Worm (Caenorhabditis elegans) whole organism, L4 larva: Measurements from ENCODE around the gene F35F10.5.

ENCODE experiments used
- F10B5.3 ChIP-seq: sonication (generic microtip); optimal IDR thresholded peaks from 2 replicates; lab custom pipeline; 2016; ENCODE audit warnings: mild to moderate bottlenecking, missing genetic modification characterization, missing compliant biosample characterization
- F26F4.8 ChIP-seq: fragments of 200-800 bp; sonication (Bioruptor generic); conservative IDR thresholded peaks from 2 replicates; pipeline ENCODE4 v1.3.6; 2022; ENCODE audit warnings: missing genetic modification characterization, missing compliant biosample characterization
- R02D3.7 ChIP-seq: fragments of 150-350 bp; sonication (generic microtip); optimal IDR thresholded peaks from 3 replicates; lab custom pipeline; 2014; ENCODE audit warnings: missing biosample characterization, missing genetic modification characterization
- T20F7.1 ChIP-seq: fragments of 200-800 bp; sonication (Bioruptor generic); optimal IDR thresholded peaks from 2 replicates; lab custom pipeline; 2018; ENCODE audit warnings: mild to moderate bottlenecking, missing genetic modification characterization, missing compliant biosample characterization
- Y48G9A.11 ChIP-seq: fragments of 200-800 bp; sonication (Bioruptor generic); IDR thresholded peaks from 2 replicates; pipeline ENCODE4 v1.3.6; 2022; ENCODE audit warnings: missing genetic modification reagents, missing genetic modification characterization, missing compliant biosample characterization
- Y75B8A.6 ChIP-seq: fragments of 200-800 bp; sonication (Bioruptor generic); IDR thresholded peaks from 2 replicates; pipeline ENCODE4 v1.3.6; 2022; ENCODE audit warnings: missing genetic modification reagents, missing genetic modification characterization, missing compliant biosample characterization
- ZK546.5 ChIP-seq, 2 experiments: sonication (generic microtip); optimal IDR thresholded peaks; 2 replicates each; lab custom pipeline; 2017; ENCODE audit warnings: missing biosample characterization in 2 of 2, missing genetic modification characterization in 2 of 2
- arid-1 ChIP-seq: fragments of 200-800 bp; sonication (Bioruptor generic); conservative IDR thresholded peaks from 2 replicates; pipeline ENCODE4 v1.3.6; 2022; ENCODE audit warnings: missing genetic modification reagents, missing genetic modification characterization, missing compliant biosample characterization
- ceh-20 ChIP-seq: fragments of 200-800 bp; sonication (Bioruptor generic); IDR thresholded peaks from 2 replicates; pipeline ENCODE4 v1.3.6; 2022; ENCODE audit warnings: missing genetic modification reagents, missing genetic modification characterization, missing compliant biosample characterization
- ceh-28 ChIP-seq: fragments of 150-350 bp; optimal IDR thresholded peaks from 2 replicates; lab custom pipeline; 2014; ENCODE audit warnings: missing biosample characterization, missing genetic modification reagents, missing genetic modification characterization
- ceh-32 ChIP-seq: sonication (generic microtip); optimal IDR thresholded peaks from 2 replicates; lab custom pipeline; 2016; ENCODE audit warnings: mild to moderate bottlenecking, missing genetic modification characterization, missing compliant biosample characterization; ENCODE audit not compliant: poor library complexity
- ces-1 ChIP-seq: fragments of 150-350 bp; sonication (generic microtip); optimal IDR thresholded peaks from 4 replicates; lab custom pipeline; 2014; ENCODE audit warnings: missing biosample characterization, missing genetic modification reagents, missing genetic modification characterization
- ctbp-1 ChIP-seq: fragments of 200-800 bp; sonication (Bioruptor generic); IDR thresholded peaks from 2 replicates; pipeline ENCODE4 v1.3.6; 2022; ENCODE audit warnings: missing genetic modification reagents, missing genetic modification characterization, missing compliant biosample characterization
- daf-12 ChIP-seq: fragments of 150-350 bp; optimal IDR thresholded peaks from 2 replicates; lab custom pipeline; 2014; ENCODE audit warnings: missing biosample characterization, missing genetic modification reagents, missing genetic modification characterization
- daf-19 ChIP-seq: fragments of 200-800 bp; sonication (Bioruptor generic); conservative IDR thresholded peaks from 2 replicates; pipeline ENCODE4 v1.3.6; 2022; ENCODE audit warnings: missing genetic modification characterization, missing compliant biosample characterization
- daf-8 ChIP-seq: fragments of 200-800 bp; sonication (Bioruptor generic); IDR thresholded peaks from 2 replicates; pipeline ENCODE4 v1.3.6; 2022; ENCODE audit warnings: missing genetic modification characterization, missing compliant biosample characterization
- dmd-9 ChIP-seq: fragments of 200-800 bp; sonication (Bioruptor generic); IDR thresholded peaks from 2 replicates; pipeline ENCODE4 v1.3.6; 2022; ENCODE audit warnings: missing genetic modification reagents, missing genetic modification characterization, missing compliant biosample characterization
- dve-1 ChIP-seq: sonication (generic microtip); optimal IDR thresholded peaks from 2 replicates; lab custom pipeline; 2017; ENCODE audit warnings: antibody characterized with exemption, mild to moderate bottlenecking, missing genetic modification characterization, missing compliant biosample characterization; ENCODE audit not compliant: insufficient read depth
- egl-27 ChIP-seq: sonication (generic microtip); optimal IDR thresholded peaks from 3 replicates; lab custom pipeline; 2017; ENCODE audit warnings: missing biosample characterization, missing genetic modification reagents, missing genetic modification characterization
- fkh-10 ChIP-seq: fragments of 150-350 bp; optimal IDR thresholded peaks from 2 replicates; lab custom pipeline; 2014; ENCODE audit warnings: missing biosample characterization, missing genetic modification reagents, missing genetic modification characterization
- hif-1 ChIP-seq, 2 experiments: sonication (generic microtip); optimal IDR thresholded peaks; 2 replicates each; lab custom pipeline; 2016 to 2017; ENCODE audit warnings: missing compliant biosample characterization in 2 of 2, missing genetic modification characterization in 2 of 2, missing genetic modification reagents in 2 of 2, missing genotype in 2 of 2, mild to moderate bottlenecking in 1 of 2
- hlh-11 ChIP-seq: fragments of 200-800 bp; sonication (Bioruptor generic); optimal IDR thresholded peaks from 2 replicates; lab custom pipeline; 2018; ENCODE audit warnings: mild to moderate bottlenecking, missing genetic modification characterization, missing compliant biosample characterization
- hlh-30 ChIP-seq: sonication (generic microtip); optimal IDR thresholded peaks from 2 replicates; lab custom pipeline; 2017; ENCODE audit warnings: antibody characterized with exemption, mild to moderate bottlenecking, missing genetic modification characterization, missing compliant biosample characterization; ENCODE audit not compliant: insufficient read depth
- lin-1 ChIP-seq: fragments of 200-800 bp; sonication (Bioruptor generic); IDR thresholded peaks from 2 replicates; pipeline ENCODE4 v1.3.6; 2022; ENCODE audit warnings: missing genetic modification reagents, missing genetic modification characterization, missing compliant biosample characterization
- lin-13 ChIP-seq: fragments of 150-350 bp; optimal IDR thresholded peaks from 2 replicates; lab custom pipeline; 2014; ENCODE audit warnings: missing biosample characterization, missing genetic modification reagents, missing genetic modification characterization
- lin-39 ChIP-seq: fragments of 150-350 bp; optimal IDR thresholded peaks from 2 replicates; lab custom pipeline; 2014; ENCODE audit warnings: missing biosample characterization, missing genetic modification reagents, missing genetic modification characterization
- madf-5 ChIP-seq, 2 experiments: fragments of 200-800 bp; sonication (Bioruptor generic); IDR thresholded peaks; 2 replicates each; pipeline ENCODE4 v1.3.6; 2022; ENCODE audit warnings: missing compliant biosample characterization in 2 of 2, missing genetic modification characterization in 2 of 2
- madf-9 ChIP-seq: fragments of 200-800 bp; sonication (Bioruptor generic); conservative IDR thresholded peaks from 2 replicates; pipeline ENCODE4 v1.3.6; 2022; ENCODE audit warnings: missing genetic modification reagents, missing genetic modification characterization, missing compliant biosample characterization
- mdt-29 ChIP-seq: fragments of 200-800 bp; sonication (Bioruptor generic); IDR thresholded peaks from 2 replicates; pipeline ENCODE4 v1.3.6; 2022; ENCODE audit warnings: missing genetic modification reagents, missing genetic modification characterization, missing compliant biosample characterization
- mep-1 ChIP-seq: fragments of 150-350 bp; sonication (generic microtip); optimal IDR thresholded peaks from 3 replicates; lab custom pipeline; 2014; ENCODE audit warnings: missing biosample characterization, missing genetic modification characterization
- mxl-3 ChIP-seq: fragments of 200-800 bp; sonication (Bioruptor generic); optimal IDR thresholded peaks from 2 replicates; lab custom pipeline; 2018; ENCODE audit warnings: mild to moderate bottlenecking, missing genetic modification characterization, missing compliant biosample characterization
- nhr-10 ChIP-seq: fragments of 150-350 bp; optimal IDR thresholded peaks from 2 replicates; lab custom pipeline; 2014; ENCODE audit warnings: missing biosample characterization, missing genetic modification characterization
- nhr-102 ChIP-seq: sonication (generic microtip); optimal IDR thresholded peaks from 2 replicates; lab custom pipeline; 2016; ENCODE audit warnings: mild to moderate bottlenecking, missing genetic modification characterization, moderate library complexity, missing compliant biosample characterization
- nhr-25 ChIP-seq: sonication (generic microtip); optimal IDR thresholded peaks from 2 replicates; lab custom pipeline; 2017; ENCODE audit warnings: missing genetic modification characterization, mild to moderate bottlenecking, missing compliant biosample characterization, antibody characterized with exemption, moderate library complexity, borderline replicate concordance; ENCODE audit not compliant: insufficient read depth
- nhr-41 ChIP-seq: fragments of 200-800 bp; sonication (Bioruptor generic); IDR thresholded peaks from 2 replicates; pipeline ENCODE4 v1.3.6; 2022; ENCODE audit warnings: missing genetic modification reagents, missing genetic modification characterization, missing compliant biosample characterization
- nhr-48 ChIP-seq: sonication (generic microtip); optimal IDR thresholded peaks from 2 replicates; lab custom pipeline; 2016; ENCODE audit warnings: mild to moderate bottlenecking, missing genetic modification characterization, missing compliant biosample characterization
- nhr-77 ChIP-seq: fragments of 150-350 bp; optimal IDR thresholded peaks from 2 replicates; lab custom pipeline; 2014; ENCODE audit warnings: missing biosample characterization, missing genetic modification characterization
- php-3 ChIP-seq: fragments of 200-800 bp; sonication (Bioruptor generic); IDR thresholded peaks from 2 replicates; pipeline ENCODE4 v1.3.6; 2022; ENCODE audit warnings: missing genetic modification reagents, missing genetic modification characterization, missing compliant biosample characterization
- pqm-1 ChIP-seq: sonication (generic microtip); optimal IDR thresholded peaks from 2 replicates; lab custom pipeline; 2017; ENCODE audit warnings: missing biosample characterization, missing genetic modification characterization
- saeg-2 ChIP-seq: fragments of 200-800 bp; sonication (Bioruptor generic); IDR thresholded peaks from 2 replicates; pipeline ENCODE4 v1.3.6; 2022; ENCODE audit warnings: missing genetic modification reagents, missing genetic modification characterization, missing compliant biosample characterization
- set-16 ChIP-seq: fragments of 200-800 bp; sonication (Bioruptor generic); IDR thresholded peaks from 2 replicates; pipeline ENCODE4 v1.3.6; 2022; ENCODE audit warnings: missing genetic modification reagents, missing genetic modification characterization, missing compliant biosample characterization
- snpc-1.2 ChIP-seq: fragments of 200-800 bp; sonication (Bioruptor generic); IDR thresholded peaks from 2 replicates; pipeline ENCODE4 v1.3.6; 2022; ENCODE audit warnings: missing genetic modification reagents, missing genetic modification characterization, missing compliant biosample characterization
- spr-3 ChIP-seq: fragments of 200-800 bp; sonication (Bioruptor generic); optimal IDR thresholded peaks from 2 replicates; lab custom pipeline; 2018; ENCODE audit warnings: mild to moderate bottlenecking, missing genetic modification characterization, missing compliant biosample characterization
- tra-1 ChIP-seq: fragments of 200-800 bp; sonication (Bioruptor generic); IDR thresholded peaks from 2 replicates; pipeline ENCODE4 v1.3.6; 2022; ENCODE audit warnings: missing genetic modification reagents, missing genetic modification characterization, missing compliant biosample characterization
- unc-130 ChIP-seq: sonication (generic microtip); optimal IDR thresholded peaks from 2 replicates; lab custom pipeline; 2016; ENCODE audit warnings: missing genetic modification reagents, missing genetic modification characterization, missing compliant biosample characterization
- unc-62 ChIP-seq, 3 experiments: fragments of 150-350 bp in 1 of 3; sonication (generic microtip); optimal IDR thresholded peaks in 2 of 3; peaks in 1 of 3; 1 replicate in 1 of 3; 2 replicates in 2 of 3; lab custom pipeline; 2014 to 2017; ENCODE audit warnings: missing biosample characterization in 3 of 3, missing genetic modification characterization in 3 of 3, missing genetic modification reagents in 3 of 3, missing genotype in 1 of 3
- zfp-3 ChIP-seq: fragments of 200-800 bp; sonication (Bioruptor generic); conservative IDR thresholded peaks from 2 replicates; pipeline ENCODE4 v1.3.6; 2022; ENCODE audit warnings: missing genetic modification reagents, missing genetic modification characterization, missing compliant biosample characterization
- zip-11 ChIP-seq: fragments of 200-800 bp; sonication (Bioruptor generic); IDR thresholded peaks from 2 replicates; pipeline ENCODE4 v1.3.6; 2022; ENCODE audit warnings: missing genetic modification characterization, missing compliant biosample characterization
- zip-2 ChIP-seq: fragments of 150-350 bp; optimal IDR thresholded peaks from 2 replicates; lab custom pipeline; 2014; ENCODE audit warnings: missing biosample characterization, missing genetic modification characterization
- ztf-11 ChIP-seq: fragments of 150-350 bp; optimal IDR thresholded peaks from 2 replicates; lab custom pipeline; 2014; ENCODE audit warnings: missing biosample characterization, missing genetic modification characterization

The F35F10.5 gene

ce11 chrV:3315308-3315707 lies 30.6 kb downstream of the F35F10.5 start, which contains the start of gene arrd-19 (continued):
- TF ChIP-seq spr-3 (GFP tag; lab: Kevin White, UChicago) (no peak), hlh-30 (tag; lab: Kevin White, UChicago) (peak; percentile 58), snpc-1.2 (GFP tag; lab: Robert Waterston, UW) (no peak), pqm-1 (peak; percentile 32), tra-1 (GFP tag; lab: Robert Waterston, UW) (no peak), mdt-29 (no peak), madf-5 (GFP tag; IDR thresholded peaks at IDR 0.05; lab: Robert Waterston, UW) (no peak), hif-1 (tag; optimal IDR thresholded peaks at IDR 0.05; lab: Kevin White, UChicago) (peak in 1 of 2 experiments; percentile 64), mep-1 (no peak), ZK546.5 (tag; optimal IDR thresholded peaks at IDR 0.05; lab: Kevin White, UChicago) (no peak), mxl-3 (GFP tag; lab: Kevin White, UChicago) (peak; percentile 72), daf-8 (GFP tag; lab: Robert Waterston, UW) (no peak), Y48G9A.11 (GFP tag; lab: Robert Waterston, UW) (no peak), lin-39 (no peak), ctbp-1 (GFP tag; lab: Robert Waterston, UW) (peak; percentile 86), ces-1 (no peak), lin-1 (peak; percentile 89), F10B5.3 (no peak), unc-62 (GFP tag; optimal IDR thresholded peaks at IDR 0.05 in 1 of 2; lab: Kevin White, UChicago) (peak in 1 of 2 experiments; percentile 97), unc-62 (tag; optimal IDR thresholded peaks at IDR 0.05; lab: Kevin White, UChicago) (no peak), ceh-20 (GFP tag; lab: Robert Waterston, UW) (peak; percentile 61; the same call in 1 of the 2 replicates), R02D3.7 (no peak), fkh-10 (GFP tag; lab: Kevin White, UChicago) (peak; percentile 72), arid-1 (GFP tag; lab: Robert Waterston, UW) (peak; percentile 67; the same call in 1 of the 2 replicates), F26F4.8 (GFP tag; lab: Robert Waterston, UW) (no peak), dve-1 (tag; lab: Kevin White, UChicago) (peak; percentile 89), daf-19 (no peak), zfp-3 (no peak), Y75B8A.6 (no peak), ceh-32 (tag; lab: Kevin White, UChicago) (no peak), php-3 (no peak), nhr-48 (peak; percentile 90), daf-12 (tag; lab: Kevin White, UChicago) (no peak), ztf-11 (tag; lab: Kevin White, UChicago) (no peak), madf-9 (no peak), nhr-25 (tag; lab: Kevin White, UChicago) (peak; percentile 53), nhr-41 (GFP tag; lab: Robert Waterston, UW) (no peak), lin-13 (GFP tag; lab: Kevin White, UChicago) (no peak), nhr-77 (tag; lab: Kevin White, UChicago) (peak; percentile 79), unc-130 (GFP tag; lab: Kevin White, UChicago) (no peak), nhr-10 (tag; lab: Kevin White, UChicago) (no peak), saeg-2 (GFP tag; lab: Robert Waterston, UW) (peak; percentile 80; the same call in 1 of the 2 replicates), dmd-9 (GFP tag; lab: Robert Waterston, UW) (no peak), T20F7.1 (GFP tag; lab: Kevin White, UChicago) (no peak), zip-2 (tag; lab: Kevin White, UChicago) (peak; percentile 5), egl-27 (tag; lab: Kevin White, UChicago) (no peak), ceh-28 (tag; lab: Kevin White, UChicago) (no peak), nhr-102 (no peak), set-16 (GFP tag; lab: Robert Waterston, UW) (no peak), hlh-11 (tag; lab: Kevin White, UChicago) (peak; percentile 93), zip-11 (GFP tag; lab: Robert Waterston, UW) (no peak)
